Fruit fly (Drosophila melanogaster): ENCODE data around the gene CG13950.

Gene CG13950

dm6 chr2L:869497-870040, 9.6 kb downstream of the CG13950 start, which contains the start of gene dbe:
TSS of gene dbe (minus strand) at chr2L:869857.
- TF ChIP-seq CG13204 (GFP tag; optimal IDR thresholded peaks at IDR 0.05) (no peak), gl (tag; optimal IDR thresholded peaks at IDR 0.05) (no peak), CG8159 (tag; optimal IDR thresholded peaks at IDR 0.05) (no peak), CG17806 (tag; optimal IDR thresholded peaks at IDR 0.05) (no peak), Ets98B (GFP tag; IDR thresholded peaks at IDR 0.05) (no peak), CG8301 (tag; optimal IDR thresholded peaks at IDR 0.05) (no peak), Snoo (tag; optimal IDR thresholded peaks at IDR 0.05) (no peak), CG14655 (GFP tag; optimal IDR thresholded peaks at IDR 0.05) (no peak), Pif1A (GFP tag; optimal IDR thresholded peaks at IDR 0.05) (no peak), CG34367 (tag; optimal IDR thresholded peaks at IDR 0.05) (no peak)

- TF ChIP-seq Pif1A (GFP tag; optimal IDR thresholded peaks at IDR 0.05), result no peak
- TF ChIP-seq CG12605 (GFP tag; IDR thresholded peaks at IDR 0.05), result no peak
- no peak for TF ChIP-seq CG8301 (tag; optimal IDR thresholded peaks at IDR 0.05)
- TF ChIP-seq CG14655 (GFP tag; optimal IDR thresholded peaks at IDR 0.05), result no peak
- TF ChIP-seq CG32121 (GFP tag; IDR thresholded peaks at IDR 0.05), result no peak
- TF ChIP-seq CG4496 (GFP tag; IDR thresholded peaks at IDR 0.05), result no peak
- no peak for TF ChIP-seq fd96Ca (GFP tag; IDR thresholded peaks at IDR 0.05)
- TF ChIP-seq CG9948 (tag; optimal IDR thresholded peaks at IDR 0.05), result no peak
- TF ChIP-seq CG13204 (GFP tag; optimal IDR thresholded peaks at IDR 0.05), result no peak
- TF ChIP-seq Ets98B (GFP tag; IDR thresholded peaks at IDR 0.05), result no peak
- TF ChIP-seq gl (tag; optimal IDR thresholded peaks at IDR 0.05), result no peak
- no peak for TF ChIP-seq Snoo (tag; optimal IDR thresholded peaks at IDR 0.05)
- TF ChIP-seq CG8159 (tag; optimal IDR thresholded peaks at IDR 0.05), result no peak
- no peak for TF ChIP-seq CG17806 (tag; optimal IDR thresholded peaks at IDR 0.05)
- TF ChIP-seq Pif1B (GFP tag; optimal IDR thresholded peaks at IDR 0.05), result no peak
- no peak for TF ChIP-seq CG34367 (tag; optimal IDR thresholded peaks at IDR 0.05)
- no peak for TF ChIP-seq CG10348 (GFP tag; IDR thresholded peaks at IDR 0.05)
- no peak for TF ChIP-seq rn (GFP tag; IDR thresholded peaks at IDR 0.05)
- no peak for TF ChIP-seq EcR (GFP tag; optimal IDR thresholded peaks at IDR 0.05)
- TF ChIP-seq D1 (tag; optimal IDR thresholded peaks at IDR 0.05), result no peak
Observed at dm6 chr2L:870285-870684, 10.3 kb downstream of the CG13950 start, which contains the start of gene PNUTS. TSS of gene PNUTS (plus strand) at chr2L:870465.

dm6 chr2L:870749-871418, 10.9 kb downstream of the CG13950 start:
- TF ChIP-seq rn (GFP tag; IDR thresholded peaks at IDR 0.05) (peak; percentile 36; the same call in 1 of the 2 replicates), CG8301 (tag; optimal IDR thresholded peaks at IDR 0.05) (peak; percentile 43), D1 (tag; optimal IDR thresholded peaks at IDR 0.05) (no peak), CG8159 (tag; optimal IDR thresholded peaks at IDR 0.05) (peak; percentile 55), CG34367 (tag; optimal IDR thresholded peaks at IDR 0.05) (peak; percentile 53), Ets98B (GFP tag; IDR thresholded peaks at IDR 0.05) (peak; percentile 30; the same call in 1 of the 2 replicates), CG14655 (GFP tag; optimal IDR thresholded peaks at IDR 0.05) (no peak), CG13204 (GFP tag; optimal IDR thresholded peaks at IDR 0.05) (no peak), CG4496 (GFP tag; IDR thresholded peaks at IDR 0.05) (peak; percentile 81), CG9948 (tag; optimal IDR thresholded peaks at IDR 0.05) (peak; percentile 37), EcR (GFP tag; optimal IDR thresholded peaks at IDR 0.05) (no peak), Snoo (tag; optimal IDR thresholded peaks at IDR 0.05) (peak; percentile 12), gl (tag; optimal IDR thresholded peaks at IDR 0.05) (no peak), CG32121 (GFP tag; IDR thresholded peaks at IDR 0.05) (peak; percentile 59; the same call in 1 of the 2 replicates), CG10348 (GFP tag; IDR thresholded peaks at IDR 0.05) (no peak), fd96Ca (GFP tag; IDR thresholded peaks at IDR 0.05) (peak; percentile 76; the same call in 2 of the 3 replicates), Pif1B (GFP tag; optimal IDR thresholded peaks at IDR 0.05) (peak; percentile 15), CG15710 (tag; optimal IDR thresholded peaks at IDR 0.05) (peak; percentile 62), CG17806 (tag; optimal IDR thresholded peaks at IDR 0.05) (peak; percentile 38), Pif1A (GFP tag; optimal IDR thresholded peaks at IDR 0.05) (peak; percentile 15), CG12605 (GFP tag; IDR thresholded peaks at IDR 0.05) (no peak; the same call in 1 of the 2 replicates)

dm6 chr2L:871419-871846, 11.4 kb downstream of the CG13950 start:
- TF ChIP-seq EcR (GFP tag; optimal IDR thresholded peaks at IDR 0.05), result no peak

- TF ChIP-seq CG8159 (tag; optimal IDR thresholded peaks at IDR 0.05) (no peak), Ets98B (GFP tag; IDR thresholded peaks at IDR 0.05) (0 out of 2 replicates have a peak, but pooled peaks have one; percentile 12), CG34367 (tag; optimal IDR thresholded peaks at IDR 0.05) (no peak), CG4496 (GFP tag; IDR thresholded peaks at IDR 0.05) (no peak), rn (GFP tag; IDR thresholded peaks at IDR 0.05) (no peak), CG32121 (GFP tag; IDR thresholded peaks at IDR 0.05) (peak; percentile 40; the same call in 1 of the 2 replicates), CG10348 (GFP tag; IDR thresholded peaks at IDR 0.05) (no peak)
Observed at dm6 chr2L:873724-874504, 13.9 kb downstream of the CG13950 start.

Measured in whole organism, pupa.